Worm (Caenorhabditis elegans) whole organism, late embryonic: ENCODE measurements around the gene Y64G10A.7.
A peak's percentile ranks its signal among the peaks of the same experiment; 100 is the strongest.

ENCODE experiments used
- C08G9.2 ChIP-seq: sonication (generic microtip); optimal IDR thresholded peaks from 2 replicates; lab custom pipeline; 2016; ENCODE audit warnings: mild to moderate bottlenecking, missing genetic modification characterization, moderate library complexity, missing compliant biosample characterization
- C38D4.7 ChIP-seq: fragments of 200-800 bp; sonication (Bioruptor generic); optimal IDR thresholded peaks from 2 replicates; lab custom pipeline; 2018; ENCODE audit warnings: mild to moderate bottlenecking, missing genetic modification characterization, moderate library complexity, missing compliant biosample characterization
- F13H6.1 ChIP-seq: sonication (generic microtip); optimal IDR thresholded peaks from 2 replicates; lab custom pipeline; 2016; ENCODE audit warnings: missing genetic modification characterization, missing compliant biosample characterization
- K02D7.2 ChIP-seq: sonication (generic microtip); optimal IDR thresholded peaks from 2 replicates; lab custom pipeline; 2017; ENCODE audit warnings: mild to moderate bottlenecking, missing genetic modification characterization, missing compliant biosample characterization
- K09A11.1 ChIP-seq: sonication (generic microtip); optimal IDR thresholded peaks from 2 replicates; lab custom pipeline; 2017; ENCODE audit warnings: antibody characterized with exemption, mild to moderate bottlenecking, missing genetic modification characterization, missing compliant biosample characterization; ENCODE audit not compliant: insufficient read depth
- T23F11.4 ChIP-seq: fragments of 200-800 bp; sonication (Bioruptor generic); optimal IDR thresholded peaks from 2 replicates; lab custom pipeline; 2018; ENCODE audit warnings: mild to moderate bottlenecking, missing genetic modification characterization, missing compliant biosample characterization
- ceh-14 ChIP-seq: sonication (generic microtip); optimal IDR thresholded peaks from 2 replicates; lab custom pipeline; 2016; ENCODE audit warnings: missing genotype, missing genetic modification characterization, missing compliant biosample characterization
- ceh-34 ChIP-seq: sonication (generic microtip); optimal IDR thresholded peaks from 2 replicates; lab custom pipeline; 2016; ENCODE audit warnings: mild to moderate bottlenecking, missing genetic modification characterization, missing compliant biosample characterization
- ceh-48 ChIP-seq: sonication (generic microtip); optimal IDR thresholded peaks from 2 replicates; lab custom pipeline; 2016; ENCODE audit warnings: missing genetic modification characterization, inconsistent platforms, missing compliant biosample characterization
- ceh-6 ChIP-seq: fragments of 200-800 bp; sonication (Bioruptor generic); optimal IDR thresholded peaks from 2 replicates; lab custom pipeline; 2018; ENCODE audit warnings: mild to moderate bottlenecking, missing genetic modification characterization, missing compliant biosample characterization
- che-1 ChIP-seq: sonication (generic microtip); optimal IDR thresholded peaks from 2 replicates; lab custom pipeline; 2016; ENCODE audit warnings: mild to moderate bottlenecking, missing genetic modification characterization, missing compliant biosample characterization
- dve-1 ChIP-seq: sonication (generic microtip); optimal IDR thresholded peaks from 2 replicates; lab custom pipeline; 2017; ENCODE audit warnings: antibody characterized with exemption, mild to moderate bottlenecking, missing genetic modification characterization, missing compliant biosample characterization
- elt-2 ChIP-seq: sonication (generic microtip); optimal IDR thresholded peaks from 2 replicates; lab custom pipeline; 2016; ENCODE audit warnings: missing genetic modification reagents, missing genetic modification characterization, missing compliant biosample characterization
- elt-4 ChIP-seq: sonication (generic microtip); optimal IDR thresholded peaks from 2 replicates; lab custom pipeline; 2016; ENCODE audit warnings: missing genetic modification characterization, missing compliant biosample characterization
- ets-4 ChIP-seq: sonication (generic microtip); optimal IDR thresholded peaks from 2 replicates; lab custom pipeline; 2016; ENCODE audit warnings: missing genetic modification characterization, missing compliant biosample characterization
- fax-1 ChIP-seq: sonication (generic microtip); optimal IDR thresholded peaks from 2 replicates; lab custom pipeline; 2016; ENCODE audit warnings: missing genotype, missing genetic modification characterization, missing compliant biosample characterization
- fkh-10 ChIP-seq: fragments of 150-350 bp; optimal IDR thresholded peaks from 2 replicates; lab custom pipeline; 2014; ENCODE audit warnings: missing biosample characterization, missing genetic modification reagents, missing genetic modification characterization
- hlh-15 ChIP-seq: sonication (generic microtip); optimal IDR thresholded peaks from 2 replicates; lab custom pipeline; 2016; ENCODE audit warnings: missing genetic modification characterization, missing compliant biosample characterization
- hlh-30 ChIP-seq: sonication (generic microtip); optimal IDR thresholded peaks from 2 replicates; lab custom pipeline; 2017; ENCODE audit warnings: antibody characterized with exemption, missing genetic modification characterization, missing compliant biosample characterization; ENCODE audit not compliant: insufficient read depth
- hlh-8 ChIP-seq: sonication (generic microtip); optimal IDR thresholded peaks from 2 replicates; lab custom pipeline; 2016; ENCODE audit warnings: missing genotype, missing genetic modification characterization, missing compliant biosample characterization
- madf-2 ChIP-seq: sonication (generic microtip); optimal IDR thresholded peaks from 2 replicates; lab custom pipeline; 2017; ENCODE audit warnings: missing genetic modification characterization, missing compliant biosample characterization
- nfya-1 ChIP-seq: sonication (generic microtip); optimal IDR thresholded peaks from 2 replicates; lab custom pipeline; 2017; ENCODE audit warnings: missing genetic modification characterization, mild to moderate bottlenecking, missing compliant biosample characterization, antibody characterized with exemption, moderate library complexity
- npax-4 ChIP-seq: sonication (generic microtip); optimal IDR thresholded peaks from 2 replicates; lab custom pipeline; 2016; ENCODE audit warnings: missing genetic modification characterization, missing compliant biosample characterization
- odd-2 ChIP-seq: sonication (generic microtip); optimal IDR thresholded peaks from 2 replicates; lab custom pipeline; 2017; ENCODE audit warnings: antibody characterized with exemption, mild to moderate bottlenecking, missing genetic modification characterization, missing compliant biosample characterization
- pat-9 ChIP-seq: fragments of 200-800 bp; sonication (Bioruptor generic); optimal IDR thresholded peaks from 2 replicates; lab custom pipeline; 2018; ENCODE audit warnings: mild to moderate bottlenecking, missing genetic modification characterization, moderate library complexity, missing compliant biosample characterization
- pros-1 ChIP-seq: fragments of 150-350 bp; optimal IDR thresholded peaks from 2 replicates; lab custom pipeline; 2014; ENCODE audit warnings: missing biosample characterization, missing genetic modification reagents, missing genetic modification characterization
- rnt-1 ChIP-seq: sonication (generic microtip); optimal IDR thresholded peaks from 2 replicates; lab custom pipeline; 2016; ENCODE audit warnings: missing genetic modification characterization, missing compliant biosample characterization
- tbx-2 ChIP-seq: sonication (generic microtip); optimal IDR thresholded peaks from 2 replicates; lab custom pipeline; 2016; ENCODE audit warnings: missing genetic modification characterization, missing compliant biosample characterization
- tbx-7 ChIP-seq: sonication (generic microtip); optimal IDR thresholded peaks from 2 replicates; lab custom pipeline; 2016; ENCODE audit warnings: missing genotype, missing genetic modification characterization, missing compliant biosample characterization
- unc-3 ChIP-seq, 2 experiments: fragments of 200-800 bp in 1 of 2; sonication (Bioruptor generic) in 1 of 2; sonication (generic microtip) in 1 of 2; conservative IDR thresholded peaks in 1 of 2; optimal IDR thresholded peaks in 1 of 2; 2 replicates each; pipeline versions ENCODE4 v1.3.6 to Lab custom; 2016 to 2022; ENCODE audit warnings: missing compliant biosample characterization in 2 of 2, missing genetic modification characterization in 2 of 2, missing genetic modification reagents in 1 of 2
- unc-55 ChIP-seq: sonication (generic microtip); optimal IDR thresholded peaks from 2 replicates; lab custom pipeline; 2017; ENCODE audit warnings: missing biosample characterization, missing genetic modification reagents, missing genetic modification characterization
- ztf-16 ChIP-seq: sonication (generic microtip); optimal IDR thresholded peaks from 2 replicates; lab custom pipeline; 2017; ENCODE audit warnings: missing genetic modification characterization, missing compliant biosample characterization

Gene Y64G10A.7

ce11 chrIV:14326694-14327298 is 35.1 kb downstream of the Y64G10A.7 start (continued):
- TF ChIP-seq dve-1 (tag; lab: Kevin White, UChicago) (peak; percentile 32), che-1 (tag; lab: Kevin White, UChicago) (no peak), elt-2 (peak; percentile 48), F13H6.1 (tag; lab: Kevin White, UChicago) (no peak), C38D4.7 (GFP tag; lab: Kevin White, UChicago) (no peak), fkh-10 (GFP tag; lab: Kevin White, UChicago) (no peak), elt-4 (tag; lab: Kevin White, UChicago) (no peak), pat-9 (no peak), T23F11.4 (GFP tag; lab: Kevin White, UChicago) (no peak), K09A11.1 (tag; lab: Kevin White, UChicago) (no peak), pros-1 (tag; lab: Kevin White, UChicago) (no peak)

- TF ChIP-seq hlh-15 (tag; lab: Kevin White, UChicago) (no peak), hlh-30 (no peak), rnt-1 (tag; lab: Kevin White, UChicago) (no peak), C08G9.2 (tag; lab: Kevin White, UChicago) (no peak), hlh-8 (tag; lab: Kevin White, UChicago) (no peak), ceh-34 (tag; lab: Kevin White, UChicago) (no peak), nfya-1 (no peak), K09A11.1 (tag; lab: Kevin White, UChicago) (no peak), ets-4 (tag; lab: Kevin White, UChicago) (no peak), ztf-16 (tag; lab: Kevin White, UChicago) (no peak), ceh-6 (GFP tag; lab: Kevin White, UChicago) (no peak), npax-4 (tag; lab: Kevin White, UChicago) (no peak), fkh-10 (GFP tag; lab: Kevin White, UChicago) (no peak)
Observed at ce11 chrIV:14334359-14334758, 42.7 kb downstream of the Y64G10A.7 start, which contains the start of gene Y67A10A.3. Gene Y67A10A.3 (minus strand): TSS chrIV:14334459.

- TF ChIP-seq hlh-8 (tag; lab: Kevin White, UChicago) = no peak
- no peak for TF ChIP-seq ceh-14 (tag; lab: Kevin White, UChicago)
- TF ChIP-seq tbx-2 (tag; lab: Kevin White, UChicago) = no peak
Observed at ce11 chrIV:14335768-14336167, 44.1 kb downstream of the Y64G10A.7 start.

- TF ChIP-seq ceh-48 (tag; lab: Kevin White, UChicago) (no peak), npax-4 (tag; lab: Kevin White, UChicago) (no peak), F13H6.1 (tag; lab: Kevin White, UChicago) (no peak), hlh-30 (no peak), hlh-8 (tag; lab: Kevin White, UChicago) (no peak), nfya-1 (no peak), pros-1 (tag; lab: Kevin White, UChicago) (no peak), fax-1 (no peak), unc-55 (GFP tag; lab: Kevin White, UChicago) (no peak), madf-2 (tag; lab: Kevin White, UChicago) (no peak), hlh-15 (tag; lab: Kevin White, UChicago) (no peak), tbx-7 (tag; lab: Kevin White, UChicago) (no peak), unc-3 (GFP tag; conservative IDR thresholded peaks at IDR 0.05; lab: Robert Waterston, UW) (no peak), unc-3 (tag; optimal IDR thresholded peaks at IDR 0.05; lab: Kevin White, UChicago) (no peak), odd-2 (tag; lab: Kevin White, UChicago) (no peak), K02D7.2 (no peak)
Observed at ce11 chrIV:14337757-14338156, 46.1 kb downstream of the Y64G10A.7 start, which contains the start of gene Y67A10A.2. Gene Y67A10A.2 (plus strand): TSS chrIV:14338057.
